Worm (Caenorhabditis elegans) whole organism, dauer: Measurements from ENCODE around the gene srx-20.

Experiments
- unc-62 ChIP-seq: sonication (generic microtip); optimal IDR thresholded peaks from 2 replicates; lab custom pipeline; 2017; ENCODE audit warnings: missing biosample characterization, missing genetic modification reagents, missing genetic modification characterization

Gene srx-20

ce11 chrIV:6872958-6873357, 5.1 kb downstream of the srx-20 start, which contains the start of gene srx-19:
Gene srx-19, plus strand, starts transcription at chrIV:6873258.
- no peak for TF ChIP-seq unc-62

ce11 chrIV:6878912-6879554, 11.1 kb downstream of the srx-20 start:
- TF ChIP-seq unc-62: no peak

DNA sequence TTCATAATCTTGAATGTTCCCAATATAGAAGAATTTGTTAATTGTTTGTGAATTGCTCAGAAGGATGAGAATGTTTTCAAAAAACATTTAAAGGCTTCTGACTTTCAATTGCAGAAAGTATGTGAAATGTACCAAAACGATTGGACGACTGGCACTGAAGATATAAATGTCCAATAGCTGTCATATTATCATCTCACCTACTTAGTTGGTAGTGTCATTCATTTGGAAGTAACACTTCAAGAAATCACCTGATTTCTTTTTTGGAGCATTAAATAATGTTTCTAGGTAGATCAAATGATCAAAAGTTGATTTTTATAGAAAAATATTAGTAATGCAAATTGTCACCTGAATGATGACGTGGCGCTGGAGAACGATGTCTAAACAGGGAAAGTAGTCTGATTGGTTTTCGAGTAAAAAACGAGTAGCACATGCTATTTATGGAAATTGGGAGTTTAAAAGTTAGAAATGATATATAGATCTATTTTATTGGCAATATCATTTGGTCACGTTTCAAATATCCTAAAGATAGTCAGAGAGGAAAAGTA, 11.8 kb downstream of the srx-20 start:
- TF ChIP-seq unc-62: no peak

DNA sequence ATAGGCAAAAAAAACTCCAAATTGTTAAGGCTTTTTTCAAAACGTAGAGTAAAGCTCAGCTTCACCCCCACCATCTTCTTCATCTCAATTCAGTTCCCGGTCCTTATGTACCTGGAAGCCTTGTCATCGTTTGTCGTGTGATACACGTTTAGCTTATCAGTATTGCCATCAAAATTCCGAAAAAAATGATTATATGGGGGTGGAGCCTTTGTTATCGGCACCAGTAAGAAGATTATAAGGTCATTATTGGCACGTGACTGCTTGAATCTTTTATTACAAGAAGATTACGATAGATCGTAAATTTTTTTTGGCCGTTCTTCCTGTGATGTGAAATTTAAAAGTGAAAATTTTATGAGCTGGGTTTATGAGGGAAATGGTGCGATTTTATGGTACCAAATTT, 12.5 kb downstream of the srx-20 start:
- no peak for TF ChIP-seq unc-62

ce11 chrIV:6881183-6881582, 13.3 kb downstream of the srx-20 start:
- no peak for TF ChIP-seq unc-62

ce11 chrIV:6883342-6883741, 15.5 kb downstream of the srx-20 start, which contains the start of gene tre-2:
Gene tre-2, minus strand, starts transcription at chrIV:6883442.
- TF ChIP-seq unc-62: no peak

DNA sequence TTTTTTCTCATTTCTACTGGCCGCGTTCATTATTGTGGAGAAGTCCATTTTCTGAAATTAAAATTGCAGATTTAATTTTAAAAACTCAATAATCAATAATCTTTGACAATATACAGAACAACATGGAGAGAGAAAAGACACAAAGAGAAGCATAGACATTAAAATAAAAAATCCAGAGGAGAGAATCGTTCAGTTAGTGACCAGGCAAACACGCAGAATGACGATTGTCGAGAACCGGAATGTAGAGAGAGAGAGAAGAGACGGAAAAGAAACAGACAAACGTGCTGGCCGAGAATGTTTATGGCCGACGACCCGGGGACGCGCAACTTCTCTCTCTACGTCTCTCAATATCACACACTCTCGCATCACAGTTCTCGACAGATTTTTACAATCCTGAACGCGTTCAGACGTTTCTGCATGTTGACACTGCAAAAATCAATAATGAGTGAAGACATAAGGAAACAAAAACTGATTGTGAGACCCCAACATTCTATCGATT, 19.8 kb downstream of the srx-20 start, which contains the start of the genes T05A12.3 and T05A12.4:
Gene T05A12.3 (minus strand): TSS at position 51 of the 499 bp plus-strand sequence.
Gene T05A12.4 (plus strand): TSS at position 348 of the 499 bp plus-strand sequence.
- no peak for TF ChIP-seq unc-62

- TF ChIP-seq unc-62: no peak
Measured at ce11 chrIV:6903575-6903974, 35.7 kb downstream of the srx-20 start, which contains the start of gene T22D1.5. Gene T22D1.5, plus strand, starts transcription at chrIV:6903950.

ce11 chrIV:6904606-6905005, 36.7 kb downstream of the srx-20 start:
- TF ChIP-seq unc-62: no peak

DNA sequence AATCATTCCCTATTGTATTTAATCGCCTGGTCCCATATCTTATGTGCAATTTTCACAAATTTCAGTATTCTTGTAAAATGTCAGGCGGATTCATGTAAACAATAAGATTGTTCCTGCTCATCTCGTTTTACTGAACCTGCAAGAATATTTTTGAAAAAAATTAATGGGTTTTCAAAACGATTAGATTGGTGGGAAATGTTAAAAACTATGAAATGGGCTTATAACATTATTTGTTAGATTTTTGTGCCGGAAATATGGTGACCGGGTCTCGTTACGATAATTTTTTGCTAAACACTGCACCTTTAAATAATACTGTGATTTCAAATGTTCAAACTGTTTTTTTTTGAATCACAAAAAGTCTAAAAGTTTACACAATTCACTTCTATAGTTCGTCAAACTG, 37.5 kb downstream of the srx-20 start:
- TF ChIP-seq unc-62: no peak

- no peak for TF ChIP-seq unc-62
Measured at ce11 chrIV:6905947-6906489, 38.1 kb downstream of the srx-20 start, which contains the start of the genes T22D1.17 and T22D1.8. Gene T22D1.17, plus strand, starts transcription at chrIV:6905997. Gene T22D1.8, minus strand, starts transcription at chrIV:6906348.

- TF ChIP-seq unc-62: no peak
Measured at ce11 chrIV:6907487-6907886, 39.6 kb downstream of the srx-20 start.

ce11 chrIV:6909863-6910733, 42.2 kb downstream of the srx-20 start, which contains the start of the genes rpn-1 and ribo-1:
Gene rpn-1, minus strand, starts transcription at chrIV:6909913.
Gene ribo-1, plus strand, starts transcription at chrIV:6910683.
- no peak for TF ChIP-seq unc-62

DNA sequence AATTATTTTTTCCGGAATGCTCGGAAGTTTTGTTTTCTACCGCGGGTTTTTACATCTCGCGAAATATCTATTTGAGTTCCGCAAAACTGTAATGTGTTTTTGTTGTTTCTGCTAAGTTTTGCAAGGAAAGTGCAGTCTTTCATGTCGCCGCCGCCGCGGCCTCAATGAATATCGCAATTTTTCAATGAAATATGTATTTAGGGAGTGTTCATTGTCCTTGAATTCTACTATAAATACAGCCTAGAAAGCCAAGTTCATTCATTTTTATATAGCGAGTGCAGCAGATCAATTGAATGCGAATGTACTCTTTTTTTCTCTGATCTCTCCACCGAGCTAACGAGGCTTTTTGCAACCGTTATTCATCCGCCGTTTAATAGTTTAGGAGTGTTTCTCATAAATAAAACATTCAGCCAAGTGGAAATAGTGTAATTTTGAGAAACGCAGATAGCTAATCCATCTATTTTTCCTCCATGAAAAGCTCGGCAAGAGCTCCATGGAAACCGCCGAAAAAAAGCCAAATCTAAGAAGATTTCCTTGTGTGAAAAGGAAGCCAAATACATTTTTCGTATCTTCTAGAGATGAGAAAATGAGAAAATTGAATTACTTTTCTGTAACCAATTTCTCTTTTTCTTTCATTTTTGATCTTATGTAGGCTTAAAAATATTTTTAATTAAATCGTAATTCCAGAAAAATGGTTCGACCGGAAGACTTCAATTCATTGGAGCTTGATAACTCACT, 45.1 kb downstream of the srx-20 start, which contains the start of gene T22D1.3:
Gene T22D1.3 (plus strand): TSS at position 688 of the 738 bp plus-strand sequence.
- no peak for TF ChIP-seq unc-62

DNA sequence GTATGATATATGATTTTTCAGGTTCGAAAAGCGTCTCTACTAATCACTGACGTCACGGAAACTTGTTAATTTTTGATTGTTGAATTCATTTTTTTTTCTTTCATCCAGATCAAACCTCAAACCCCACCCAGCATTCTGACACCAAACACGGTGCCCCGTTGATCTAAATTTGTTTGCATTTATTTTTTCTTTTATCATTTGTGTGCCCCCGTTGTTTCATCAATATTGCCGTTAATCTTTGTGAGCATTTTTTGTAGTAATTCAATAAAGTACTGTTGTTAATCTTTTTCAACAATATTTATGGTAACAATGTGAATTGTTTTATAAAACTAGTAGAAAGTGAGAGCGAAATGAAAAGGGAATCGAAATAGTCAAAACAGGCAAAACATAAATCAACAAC, 48.9 kb downstream of the srx-20 start:
- no peak for TF ChIP-seq unc-62
